Worm (Caenorhabditis elegans): ENCODE results near the gene Y43F8B.13.

Y43F8B.13 gene

ce11 chrV:19432030-19432429, 23.7 kb upstream of the Y43F8B.13 start:
- no peak for TF ChIP-seq snpc-4 (tag; optimal IDR thresholded peaks at IDR 0.05)
- no peak for TF ChIP-seq sdz-12 (GFP tag; optimal IDR thresholded peaks at IDR 0.05)
- TF ChIP-seq gei-8 (GFP tag; optimal IDR thresholded peaks at IDR 0.05) = no peak
- TF ChIP-seq T26A8.4 (GFP tag; IDR thresholded peaks at IDR 0.05) = no peak
- peak; percentile 27 for TF ChIP-seq nhr-28 (tag; optimal IDR thresholded peaks at IDR 0.05)
- no peak for TF ChIP-seq dpl-1 (GFP tag; optimal IDR thresholded peaks at IDR 0.05)
- TF ChIP-seq php-3 (GFP tag; IDR thresholded peaks at IDR 0.05) = peak; percentile 86
- TF ChIP-seq zip-2 (tag; optimal IDR thresholded peaks at IDR 0.05) = peak; percentile 46
- TF ChIP-seq aha-1 (tag) = peak; percentile 76
- TF ChIP-seq unc-62 (GFP tag; optimal IDR thresholded peaks at IDR 0.05 in 1 of 2) = no peak
- no peak for TF ChIP-seq unc-62 (tag; optimal IDR thresholded peaks at IDR 0.05)

ce11 chrV:19432972-19433371, 22.8 kb upstream of the Y43F8B.13 start, which contains the start of gene C25F9.11:
C25F9.11 (minus strand) TSS chrV:19433072.
- no peak for TF ChIP-seq fkh-10 (GFP tag; optimal IDR thresholded peaks at IDR 0.05)
- no peak for TF ChIP-seq spr-3 (GFP tag; optimal IDR thresholded peaks at IDR 0.05)
- no peak for TF ChIP-seq madf-5 (GFP tag; IDR thresholded peaks at IDR 0.05)
- no peak for TF ChIP-seq ceh-20 (GFP tag; IDR thresholded peaks at IDR 0.05)
- TF ChIP-seq aha-1 (tag) = no peak
- no peak for TF ChIP-seq arid-1 (GFP tag; conservative IDR thresholded peaks at IDR 0.05)
- TF ChIP-seq nhr-48 (tag; optimal IDR thresholded peaks at IDR 0.05) = no peak
- no peak for TF ChIP-seq duxl-1 (tag; optimal IDR thresholded peaks at IDR 0.05; ENCODE audit: poor library complexity)
- TF ChIP-seq unc-39 (tag; optimal IDR thresholded peaks at IDR 0.05) = no peak
- TF ChIP-seq dmd-9 (GFP tag; IDR thresholded peaks at IDR 0.05) = no peak

- TF ChIP-seq ctbp-1 (GFP tag; IDR thresholded peaks at IDR 0.05) (no peak), ceh-32 (tag; optimal IDR thresholded peaks at IDR 0.05; ENCODE audit: poor library complexity) (no peak), T20F7.1 (GFP tag; optimal IDR thresholded peaks at IDR 0.05) (no peak), ZK337.2 (GFP tag; IDR thresholded peaks at IDR 0.05) (no peak), lin-1 (GFP tag; IDR thresholded peaks at IDR 0.05) (no peak), F26F4.8 (GFP tag; conservative IDR thresholded peaks at IDR 0.05) (no peak), snpc-1.2 (GFP tag; IDR thresholded peaks at IDR 0.05) (no peak), pqm-1 (tag; optimal IDR thresholded peaks at IDR 0.05) (peak; percentile 42), zfp-2 (tag; optimal IDR thresholded peaks at IDR 0.05) (no peak), php-3 (GFP tag; IDR thresholded peaks at IDR 0.05) (peak; percentile 90), mdt-29 (GFP tag; IDR thresholded peaks at IDR 0.05) (no peak), ceh-20 (GFP tag; IDR thresholded peaks at IDR 0.05) (0 out of 2 replicates have a peak, but pooled peaks have one; percentile 26), lin-15B (tag; optimal IDR thresholded peaks at IDR 0.05) (no peak), zip-2 (tag; optimal IDR thresholded peaks at IDR 0.05) (no peak), ces-1 (GFP tag; optimal IDR thresholded peaks at IDR 0.05) (no peak), daf-19 (GFP tag; conservative IDR thresholded peaks at IDR 0.05) (no peak), ceh-28 (tag; optimal IDR thresholded peaks at IDR 0.05) (no peak), aly-2 (tag; optimal IDR thresholded peaks at IDR 0.05) (no peak), skn-1 (tag; optimal IDR thresholded peaks at IDR 0.05) (no peak), egl-27 (tag; optimal IDR thresholded peaks at IDR 0.05) (no peak), ceh-44 (GFP tag; IDR thresholded peaks at IDR 0.05) (no peak), nhr-102 (tag; optimal IDR thresholded peaks at IDR 0.05) (no peak), daf-16 (GFP tag; optimal IDR thresholded peaks at IDR 0.05) (no peak), daf-16 (tag; optimal IDR thresholded peaks at IDR 0.05) (peak; percentile 33), nhr-28 (tag; optimal IDR thresholded peaks at IDR 0.05) (peak; percentile 24), nhr-41 (GFP tag; IDR thresholded peaks at IDR 0.05) (no peak), nhr-76 (tag; optimal IDR thresholded peaks at IDR 0.05) (no peak), dmd-8 (GFP tag; IDR thresholded peaks at IDR 0.05) (no peak), hif-1 (tag; optimal IDR thresholded peaks at IDR 0.05) (no peak), ztf-7 (tag; optimal IDR thresholded peaks at IDR 0.05) (no peak), lin-38 (GFP tag; IDR thresholded peaks at IDR 0.05) (no peak), F10B5.3 (tag; optimal IDR thresholded peaks at IDR 0.05) (no peak), hlh-11 (tag; optimal IDR thresholded peaks at IDR 0.05) (no peak), madf-5 (GFP tag; IDR thresholded peaks at IDR 0.05) (no peak), gei-8 (GFP tag; optimal IDR thresholded peaks at IDR 0.05) (no peak)
Observed at ce11 chrV:19433806-19434437, 21.8 kb upstream of the Y43F8B.13 start, which contains the start of gene C25F9.16. C25F9.16 (plus strand) TSS chrV:19434387.

All from whole organism, L4 larva.